Fruit fly (Drosophila melanogaster) whole organism, adult: Measurements from ENCODE around the gene Rpn5.

ENCODE experiments used
- CG11617 ChIP-seq: fragments of 200-800 bp; sonication (Bioruptor generic); optimal IDR thresholded peaks from 2 replicates; lab custom pipeline; 2017; ENCODE audit warnings: mild to moderate bottlenecking, missing biosample characterization, missing genetic modification reagents, missing genetic modification characterization
- CG12768 ChIP-seq: fragments of 200-800 bp; sonication (Bioruptor generic); optimal IDR thresholded peaks from 2 replicates; lab custom pipeline; 2017; ENCODE audit warnings: missing biosample characterization, missing genetic modification characterization, mild to moderate bottlenecking, moderate library complexity, missing genetic modification reagents
- CG14711 ChIP-seq: fragments of 200-800 bp; sonication (Bioruptor generic); optimal IDR thresholded peaks from 2 replicates; lab custom pipeline; 2018; ENCODE audit warnings: missing biosample characterization, mild to moderate bottlenecking, missing genetic modification characterization, moderate library complexity
- CG1620 ChIP-seq: fragments of 200-800 bp; sonication (Bioruptor generic); optimal IDR thresholded peaks from 2 replicates; lab custom pipeline; 2016; ENCODE audit warnings: missing biosample characterization, missing genetic modification characterization
- CG33017 ChIP-seq: fragments of 200-800 bp; sonication (Bioruptor generic); optimal IDR thresholded peaks from 2 replicates; lab custom pipeline; 2018; ENCODE audit warnings: missing biosample characterization, mild to moderate bottlenecking, missing genetic modification characterization, moderate library complexity
- CG5204 ChIP-seq: fragments of 200-800 bp; sonication (Bioruptor generic); optimal IDR thresholded peaks from 2 replicates; lab custom pipeline; 2016; ENCODE audit warnings: missing biosample characterization, missing genetic modification characterization
- CG7045 ChIP-seq: fragments of 200-800 bp; sonication (Bioruptor generic); optimal IDR thresholded peaks from 2 replicates; lab custom pipeline; 2017; ENCODE audit warnings: missing biosample characterization, mild to moderate bottlenecking, missing genetic modification characterization
- CG7101 ChIP-seq: fragments of 200-800 bp; sonication (Bioruptor generic); optimal IDR thresholded peaks from 2 replicates; lab custom pipeline; 2018; ENCODE audit warnings: missing biosample characterization, mild to moderate bottlenecking, missing genetic modification characterization, moderate library complexity
- Clk ChIP-seq: fragments of 200-800 bp; sonication (Bioruptor generic); optimal IDR thresholded peaks from 2 replicates; lab custom pipeline; 2017; ENCODE audit warnings: missing biosample characterization, missing genetic modification characterization
- Crg-1 ChIP-seq: fragments of 200-800 bp; sonication (Bioruptor generic); optimal IDR thresholded peaks from 2 replicates; lab custom pipeline; 2016; ENCODE audit warnings: missing biosample characterization, missing genetic modification characterization
- Hr96 ChIP-seq: fragments of 200-800 bp; sonication (Bioruptor generic); optimal IDR thresholded peaks from 2 replicates; lab custom pipeline; 2016; ENCODE audit warnings: missing biosample characterization, missing genetic modification characterization
- Mnt ChIP-seq: fragments of 200-800 bp; sonication (Bioruptor generic); optimal IDR thresholded peaks from 2 replicates; lab custom pipeline; 2016; ENCODE audit warnings: missing biosample characterization, mild to moderate bottlenecking, missing genetic modification characterization
- bab1 ChIP-seq: fragments of 200-800 bp; sonication (Bioruptor generic); optimal IDR thresholded peaks from 3 replicates; lab custom pipeline; 2019; ENCODE audit warnings: missing biosample characterization, mild to moderate bottlenecking, missing genetic modification characterization, moderate library complexity
- cic ChIP-seq: fragments of 200-800 bp; sonication (Bioruptor generic); optimal IDR thresholded peaks from 2 replicates; lab custom pipeline; 2017; ENCODE audit warnings: missing biosample characterization, mild to moderate bottlenecking, missing genetic modification characterization, moderate library complexity
- cnc ChIP-seq, 2 experiments: fragments of >200 bp; optimal IDR thresholded peaks; 2 replicates each; lab custom pipeline; 2017
- kay ChIP-seq: fragments of 200-800 bp; sonication (Bioruptor generic); peaks from one replicate; lab custom pipeline; 2016; ENCODE audit warnings: missing biosample characterization, missing genetic modification characterization, borderline replicate concordance
- ovo ChIP-seq: fragments of 200-800 bp; sonication (Bioruptor generic); optimal IDR thresholded peaks from 2 replicates; lab custom pipeline; 2016; ENCODE audit warnings: missing biosample characterization, missing genetic modification characterization
- pad ChIP-seq: fragments of 200-800 bp; sonication (Bioruptor generic); optimal IDR thresholded peaks from 3 replicates; lab custom pipeline; 2017; ENCODE audit warnings: missing biosample characterization, missing genetic modification characterization, mild to moderate bottlenecking, moderate library complexity, missing genetic modification reagents
- tj ChIP-seq: fragments of 200-800 bp; sonication (Bioruptor generic); optimal IDR thresholded peaks from 3 replicates; lab custom pipeline; 2017; ENCODE audit warnings: missing biosample characterization, mild to moderate bottlenecking, missing genetic modification characterization, moderate library complexity
- toe ChIP-seq: fragments of 200-800 bp; sonication (Bioruptor generic); optimal IDR thresholded peaks from 2 replicates; lab custom pipeline; 2016; ENCODE audit warnings: missing biosample characterization, missing genetic modification characterization

Rpn5 gene

dm6 chr3R:5781462-5781861 lies 7.8 kb upstream of the Rpn5 start, which contains the start of gene kat-60L1:
kat-60L1 (plus strand) TSS chr3R:5781762.
- TF ChIP-seq CG33017 (tag; lab: Kevin White, UChicago) (no peak), cic (GFP tag; lab: Kevin White, UChicago) (no peak), CG11617 (GFP tag; lab: Kevin White, UChicago) (no peak), CG7045 (GFP tag; lab: Kevin White, UChicago) (no peak), Clk (GFP tag; lab: Kevin White, UChicago) (no peak), kay (GFP tag; lab: Kevin White, UChicago) (no peak), tj (GFP tag; lab: Kevin White, UChicago) (no peak), CG5204 (GFP tag; lab: Kevin White, UChicago) (no peak), CG7101 (no peak), CG14711 (no peak)

- TF ChIP-seq toe (GFP tag; lab: Kevin White, UChicago), result peak; percentile 99
- peak; percentile 93 for TF ChIP-seq pad (GFP tag; lab: Kevin White, UChicago)
- TF ChIP-seq Crg-1 (GFP tag; lab: Kevin White, UChicago), result peak; percentile 99
- TF ChIP-seq tj (GFP tag; lab: Kevin White, UChicago), result peak; percentile 88
- peak; percentile 99 for TF ChIP-seq CG5204 (GFP tag; lab: Kevin White, UChicago)
- peak; percentile 99 for TF ChIP-seq CG1620
- TF ChIP-seq Mnt (GFP tag; lab: Kevin White, UChicago), result peak; percentile 96
- peak; percentile 96 for TF ChIP-seq Clk (GFP tag; lab: Kevin White, UChicago)
- peak; percentile 99 for TF ChIP-seq CG33017 (tag; lab: Kevin White, UChicago)
- TF ChIP-seq ovo, result peak; percentile 96
- peak; percentile 99 for TF ChIP-seq Hr96
- TF ChIP-seq CG7101, result peak; percentile 99
- peak; percentile 99 for TF ChIP-seq bab1
- peak; percentile 89 for TF ChIP-seq cic (GFP tag; lab: Kevin White, UChicago)
- TF ChIP-seq kay (GFP tag; lab: Kevin White, UChicago), result no peak
- peak; percentile 98 for TF ChIP-seq CG11617 (GFP tag; lab: Kevin White, UChicago)
- peak; percentile 99 for TF ChIP-seq CG12768 (GFP tag; lab: Kevin White, UChicago)
- peak; percentile 98 for TF ChIP-seq CG14711
- peak; percentile 96 to 98 for TF ChIP-seq cnc (optimal IDR thresholded peaks at IDR 0.05; lab: Kevin White, UChicago)
- TF ChIP-seq CG7045 (GFP tag; lab: Kevin White, UChicago), result peak; percentile 99
These were observed 2.2 kb downstream of the Rpn5 start, which contains the start of gene Hpf1 for dm6 chr3R:5791497-5791896. Hpf1 (plus strand) TSS chr3R:5791879.

DNA sequence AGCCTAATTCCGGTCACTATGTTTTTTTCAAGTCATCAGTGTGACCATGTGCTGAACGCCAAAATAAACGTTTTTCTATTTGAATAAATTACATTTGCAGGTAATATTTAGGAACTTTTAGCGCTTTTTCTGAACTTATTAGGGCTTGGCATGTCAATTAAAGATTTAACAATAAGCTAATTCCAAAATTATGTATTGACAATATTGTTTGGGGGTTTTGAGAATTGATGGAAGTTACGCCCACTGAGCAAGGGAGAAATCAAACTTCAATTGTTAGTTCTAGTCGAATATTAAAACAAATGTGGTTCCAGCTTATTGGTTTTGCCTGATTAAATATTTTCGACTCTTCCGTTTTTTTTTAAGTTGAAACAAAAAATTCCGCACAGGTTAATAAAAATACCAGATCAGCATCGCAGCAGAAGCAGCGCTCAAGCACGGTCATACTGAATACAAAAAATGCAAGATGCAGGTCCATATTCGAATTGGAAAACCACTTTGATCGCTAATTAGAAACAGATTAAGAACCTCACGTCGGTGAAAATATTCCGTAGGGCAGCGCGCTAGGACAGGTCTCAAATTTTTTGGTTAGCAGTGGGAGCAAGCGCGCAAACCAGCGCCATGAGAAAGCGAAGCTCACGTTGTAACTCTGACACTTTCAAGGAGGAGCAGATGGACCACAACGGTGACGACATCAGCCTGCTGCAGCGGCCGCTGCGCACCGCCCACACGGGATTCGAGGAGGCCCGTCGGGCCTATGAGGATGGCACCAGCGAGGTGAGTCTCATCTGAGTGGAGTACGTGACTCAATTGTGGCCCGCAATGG lies 5.2 kb downstream of the Rpn5 start, which contains the start of the genes PSMG1 and CG10979:
PSMG1 (minus strand) TSS at position 51 of the 823 bp plus-strand sequence.
CG10979 (plus strand) TSS at position 439 of the 823 bp plus-strand sequence.
- TF ChIP-seq kay (GFP tag; lab: Kevin White, UChicago) (no peak), CG7045 (GFP tag; lab: Kevin White, UChicago) (no peak), Crg-1 (GFP tag; lab: Kevin White, UChicago) (no peak), CG5204 (GFP tag; lab: Kevin White, UChicago) (no peak), CG11617 (GFP tag; lab: Kevin White, UChicago) (no peak), cic (GFP tag; lab: Kevin White, UChicago) (no peak), Mnt (GFP tag; lab: Kevin White, UChicago) (no peak), ovo (no peak), pad (GFP tag; lab: Kevin White, UChicago) (no peak), CG7101 (no peak), Hr96 (no peak), toe (GFP tag; lab: Kevin White, UChicago) (no peak)

DNA sequence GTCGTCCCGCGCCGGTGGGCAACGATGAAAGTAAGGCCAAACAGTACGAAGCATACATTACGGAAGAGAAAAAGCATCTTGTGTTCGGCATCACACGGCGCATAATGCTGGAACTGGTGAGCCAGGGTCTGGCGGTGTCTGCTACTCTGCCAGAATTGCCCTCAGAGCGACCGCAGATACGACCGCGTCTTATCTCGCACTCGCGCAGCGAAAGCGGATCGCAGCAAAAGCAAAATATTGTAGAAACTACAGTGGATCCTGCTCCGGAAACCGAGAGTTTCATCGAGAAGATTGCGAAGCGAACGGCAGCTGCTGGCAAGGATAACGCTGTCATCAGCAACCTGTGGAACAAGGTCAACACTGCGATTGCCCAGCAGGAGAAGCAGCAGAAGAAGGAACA lies 8.4 kb downstream of the Rpn5 start:
- no peak for TF ChIP-seq cic (GFP tag; lab: Kevin White, UChicago)
- no peak for TF ChIP-seq Mnt (GFP tag; lab: Kevin White, UChicago)
- TF ChIP-seq CG11617 (GFP tag; lab: Kevin White, UChicago), result no peak
- no peak for TF ChIP-seq toe (GFP tag; lab: Kevin White, UChicago)
- no peak for TF ChIP-seq Clk (GFP tag; lab: Kevin White, UChicago)
- TF ChIP-seq CG7101, result no peak
- TF ChIP-seq cnc (optimal IDR thresholded peaks at IDR 0.05; lab: Kevin White, UChicago), result no peak
- no peak for TF ChIP-seq bab1
- no peak for TF ChIP-seq CG14711
- no peak for TF ChIP-seq CG1620
- TF ChIP-seq CG33017 (tag; lab: Kevin White, UChicago), result no peak

- no peak for TF ChIP-seq tj (GFP tag; lab: Kevin White, UChicago)
- TF ChIP-seq Mnt (GFP tag; lab: Kevin White, UChicago), result no peak
- no peak for TF ChIP-seq ovo
- no peak for TF ChIP-seq kay (GFP tag; lab: Kevin White, UChicago)
- TF ChIP-seq CG7045 (GFP tag; lab: Kevin White, UChicago), result no peak
- TF ChIP-seq Clk (GFP tag; lab: Kevin White, UChicago), result no peak
- TF ChIP-seq cic (GFP tag; lab: Kevin White, UChicago), result peak; percentile 6
These were observed 12.6 kb downstream of the Rpn5 start, which contains the start of gene CG11000 for dm6 chr3R:5801703-5802436. CG11000 (plus strand) TSS chr3R:5802328.
